Fruit fly (Drosophila melanogaster) whole organism, prepupa: Measurements from ENCODE around the gene Sema1a.

Experiments used
- Blimp-1 ChIP-seq: fragments of 200-800 bp; sonication (Bioruptor generic); optimal IDR thresholded peaks from 3 replicates; lab custom pipeline; 2017; ENCODE audit warnings: missing biosample characterization, missing genetic modification characterization, mild to moderate bottlenecking, moderate library complexity, missing genetic modification reagents
- CG10631 ChIP-seq: fragments of 200-800 bp; sonication (Bioruptor generic); optimal IDR thresholded peaks from 2 replicates; lab custom pipeline; 2016; ENCODE audit warnings: missing biosample characterization, missing genetic modification characterization
- CG11762 ChIP-seq: fragments of 200-800 bp; sonication (Bioruptor generic); optimal IDR thresholded peaks from 3 replicates; lab custom pipeline; 2016; ENCODE audit warnings: missing biosample characterization, missing genetic modification characterization; ENCODE audit not compliant: insufficient read depth
- CG15336 ChIP-seq: fragments of 200-800 bp; sonication (Bioruptor generic); IDR thresholded peaks from 2 replicates; pipeline ENCODE4 v1.3.6; 2022; ENCODE audit warnings: missing biosample characterization, missing genetic modification characterization
- CG1621 ChIP-seq: fragments of 200-800 bp; sonication (Bioruptor generic); optimal IDR thresholded peaks from 3 replicates; lab custom pipeline; 2018; ENCODE audit warnings: missing biosample characterization, mild to moderate bottlenecking, missing genetic modification characterization
- CG31627 ChIP-seq: fragments of 200-800 bp; sonication (Bioruptor generic); optimal IDR thresholded peaks from 3 replicates; lab custom pipeline; 2016; ENCODE audit warnings: missing biosample characterization, missing genetic modification characterization
- CG3919 ChIP-seq: fragments of 200-800 bp; sonication (Bioruptor generic); optimal IDR thresholded peaks from 3 replicates; lab custom pipeline; 2016; ENCODE audit warnings: missing biosample characterization, missing genetic modification characterization
- CG6163 ChIP-seq: fragments of 200-800 bp; sonication (Bioruptor generic); IDR thresholded peaks from 3 replicates; pipeline ENCODE4 v1.3.6; 2022; ENCODE audit warnings: missing biosample characterization, missing genetic modification characterization
- CG6276 ChIP-seq: fragments of 200-800 bp; sonication (Bioruptor generic); optimal IDR thresholded peaks from 2 replicates; lab custom pipeline; 2017; ENCODE audit warnings: missing biosample characterization, mild to moderate bottlenecking, missing genetic modification characterization
- CG6792 ChIP-seq: fragments of 200-800 bp; sonication (Bioruptor generic); optimal IDR thresholded peaks from 3 replicates; lab custom pipeline; 2016; ENCODE audit warnings: missing biosample characterization, missing genetic modification characterization
- CG6808 ChIP-seq: fragments of 200-800 bp; sonication (Bioruptor generic); optimal IDR thresholded peaks from 3 replicates; lab custom pipeline; 2017; ENCODE audit warnings: missing biosample characterization, missing genetic modification characterization, mild to moderate bottlenecking, moderate library complexity, missing genetic modification reagents
- CG6854 ChIP-seq: fragments of 200-800 bp; sonication (Bioruptor generic); optimal IDR thresholded peaks from 2 replicates; lab custom pipeline; 2017; ENCODE audit warnings: missing biosample characterization, mild to moderate bottlenecking, missing genetic modification characterization
- CG7368 ChIP-seq: fragments of 200-800 bp; sonication (Bioruptor generic); optimal IDR thresholded peaks from 3 replicates; lab custom pipeline; 2016; ENCODE audit warnings: missing biosample characterization, missing genetic modification characterization
- CG8119 ChIP-seq: fragments of 200-800 bp; sonication (Bioruptor generic); IDR thresholded peaks from 3 replicates; pipeline ENCODE4 v1.3.6; 2022; ENCODE audit warnings: missing biosample characterization, missing genetic modification characterization
- Eip75B ChIP-seq: fragments of 200-800 bp; sonication (Bioruptor generic); optimal IDR thresholded peaks from 3 replicates; lab custom pipeline; 2016; ENCODE audit warnings: missing biosample characterization, missing genetic modification characterization
- Eip78C ChIP-seq: fragments of 200-800 bp; sonication (Bioruptor generic); peaks from one replicate; lab custom pipeline; 2016; ENCODE audit warnings: missing biosample characterization, missing genetic modification characterization
- Eip93F ChIP-seq: fragments of 200-800 bp; sonication (Bioruptor generic); optimal IDR thresholded peaks from 2 replicates; lab custom pipeline; 2016; ENCODE audit warnings: missing biosample characterization, mild to moderate bottlenecking, missing genetic modification characterization
- Ets21C ChIP-seq: fragments of 200-800 bp; sonication (Bioruptor generic); optimal IDR thresholded peaks from 3 replicates; lab custom pipeline; 2016; ENCODE audit warnings: missing biosample characterization, missing genetic modification characterization
- Gug ChIP-seq: fragments of 200-800 bp; sonication (Bioruptor generic); IDR thresholded peaks from 2 replicates; pipeline ENCODE4 v1.3.6; 2022; ENCODE audit warnings: missing biosample characterization, missing genetic modification characterization
- Hr39 ChIP-seq: fragments of 200-800 bp; sonication (Bioruptor generic); optimal IDR thresholded peaks from 2 replicates; lab custom pipeline; 2016; ENCODE audit warnings: missing biosample characterization, missing genetic modification characterization
- Lpt ChIP-seq: fragments of 200-800 bp; sonication (Bioruptor generic); optimal IDR thresholded peaks from 3 replicates; lab custom pipeline; 2016; ENCODE audit warnings: missing biosample characterization, missing genetic modification characterization
- Smox ChIP-seq: fragments of 200-800 bp; sonication (Bioruptor generic); optimal IDR thresholded peaks from 3 replicates; lab custom pipeline; 2016; ENCODE audit warnings: missing biosample characterization, missing genetic modification characterization
- acj6 ChIP-seq: fragments of 200-800 bp; sonication (Bioruptor generic); optimal IDR thresholded peaks from 3 replicates; lab custom pipeline; 2016; ENCODE audit warnings: missing biosample characterization, missing genetic modification characterization
- dsx ChIP-seq: fragments of 200-800 bp; optimal IDR thresholded peaks from 3 replicates; lab custom pipeline; 2019; ENCODE audit warnings: missing biosample characterization, mild to moderate bottlenecking, missing genetic modification characterization, moderate library complexity; ENCODE audit not compliant: poor library complexity, severe bottlenecking
- esn ChIP-seq: fragments of 200-800 bp; sonication (Bioruptor generic); optimal IDR thresholded peaks from 2 replicates; lab custom pipeline; 2016; ENCODE audit warnings: missing biosample characterization, mild to moderate bottlenecking, missing genetic modification characterization, moderate library complexity
- fd85E ChIP-seq: fragments of 200-800 bp; sonication (Bioruptor generic); optimal IDR thresholded peaks from 3 replicates; lab custom pipeline; 2016; ENCODE audit warnings: missing biosample characterization, missing genetic modification characterization
- fkh ChIP-seq: fragments of 200-800 bp; sonication (Bioruptor generic); optimal IDR thresholded peaks from 3 replicates; lab custom pipeline; 2017; ENCODE audit warnings: missing biosample characterization, mild to moderate bottlenecking, missing genetic modification characterization, moderate library complexity
- lz ChIP-seq: fragments of 200-800 bp; sonication (Bioruptor generic); optimal IDR thresholded peaks from 3 replicates; lab custom pipeline; 2016; ENCODE audit warnings: missing biosample characterization, missing genetic modification characterization
- net ChIP-seq: fragments of 200-800 bp; sonication (Bioruptor generic); optimal IDR thresholded peaks from 3 replicates; lab custom pipeline; 2016; ENCODE audit warnings: missing biosample characterization, missing genetic modification characterization
- salr ChIP-seq, 2 experiments: fragments of 200-800 bp; sonication (Bioruptor generic); optimal IDR thresholded peaks; 3 replicates each; lab custom pipeline; 2016 to 2018; ENCODE audit warnings: missing biosample characterization in 2 of 2, missing genetic modification characterization in 2 of 2, mild to moderate bottlenecking in 1 of 2
- spab ChIP-seq: fragments of 200-800 bp; sonication (Bioruptor generic); optimal IDR thresholded peaks from 2 replicates; lab custom pipeline; 2017; ENCODE audit warnings: missing biosample characterization, mild to moderate bottlenecking, missing genetic modification characterization, missing genetic modification reagents
- ss ChIP-seq, 2 experiments: fragments of 200-800 bp; sonication (Bioruptor generic); optimal IDR thresholded peaks; 2 replicates in 1 of 2; 3 replicates in 1 of 2; lab custom pipeline; 2017 to 2018; ENCODE audit warnings: mild to moderate bottlenecking in 2 of 2, missing biosample characterization in 2 of 2, missing genetic modification characterization in 2 of 2, moderate library complexity in 1 of 2
- svp ChIP-seq: fragments of 200-800 bp; sonication (Bioruptor generic); peaks from one replicate; lab custom pipeline; 2016; ENCODE audit warnings: missing biosample characterization, missing genetic modification characterization
- topi ChIP-seq: fragments of 200-800 bp; sonication (Bioruptor generic); optimal IDR thresholded peaks from 3 replicates; lab custom pipeline; 2016; ENCODE audit warnings: missing biosample characterization, missing genetic modification characterization
- vri ChIP-seq: fragments of 200-800 bp; sonication (Bioruptor generic); optimal IDR thresholded peaks from 3 replicates; lab custom pipeline; 2016; ENCODE audit warnings: missing biosample characterization, mild to moderate bottlenecking, missing genetic modification characterization

The Sema1a gene

DNA sequence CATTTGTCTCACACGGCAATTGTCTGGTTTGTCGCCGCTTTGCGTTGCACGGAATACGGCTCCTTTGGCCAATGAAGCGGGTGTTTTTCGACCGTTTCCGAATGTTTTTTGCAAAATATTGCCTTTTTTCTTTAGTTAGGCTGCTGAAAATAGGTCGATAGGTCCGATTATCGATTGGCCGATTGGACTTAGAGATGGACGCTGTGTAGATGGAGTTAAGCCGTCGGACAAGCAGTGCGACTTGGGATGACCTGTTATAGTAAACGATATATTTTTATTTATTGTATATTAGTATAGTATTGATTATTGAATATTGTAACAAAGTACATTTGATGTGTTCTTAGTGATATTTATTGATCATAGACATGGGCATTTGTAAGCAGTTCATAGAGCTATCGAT is 13.6 kb upstream of the Sema1a start, which contains the start of the genes lmgA and lmgB (continued):
- peak; percentile 20 for TF ChIP-seq CG1621
- TF ChIP-seq lz = no peak
- no peak for TF ChIP-seq salr (GFP tag; optimal IDR thresholded peaks at IDR 0.05; lab: Kevin White, UChicago)
- TF ChIP-seq fd85E = no peak
- TF ChIP-seq CG6854 (GFP tag; lab: Kevin White, UChicago) = no peak
- peak; percentile 39 for TF ChIP-seq acj6
- no peak for TF ChIP-seq topi (GFP tag; lab: Kevin White, UChicago)
- no peak for TF ChIP-seq CG6276 (GFP tag; lab: Kevin White, UChicago)
- no peak for TF ChIP-seq ss (GFP tag; optimal IDR thresholded peaks at IDR 0.05; lab: Kevin White, UChicago)
- no peak for TF ChIP-seq net
- peak; percentile 58 for TF ChIP-seq CG10631 (GFP tag; lab: Kevin White, UChicago)
- peak; percentile 3 for TF ChIP-seq Hr39 (GFP tag; lab: Kevin White, UChicago)
- no peak for TF ChIP-seq Ets21C (GFP tag; lab: Kevin White, UChicago)
- TF ChIP-seq fkh = no peak
- TF ChIP-seq esn (GFP tag; lab: Kevin White, UChicago) = peak; percentile 39
- TF ChIP-seq Lpt (GFP tag; lab: Kevin White, UChicago) = no peak
- TF ChIP-seq Gug (GFP tag; lab: Robert Waterston, UW) = no peak
- no peak for TF ChIP-seq CG6792 (GFP tag; lab: Kevin White, UChicago)
- peak; percentile 74 for TF ChIP-seq Eip75B (GFP tag; lab: Kevin White, UChicago)
- TF ChIP-seq vri (GFP tag; lab: Kevin White, UChicago) = no peak
- TF ChIP-seq CG11762 (GFP tag; lab: Kevin White, UChicago) = no peak
- no peak for TF ChIP-seq spab
- TF ChIP-seq svp (GFP tag; lab: Kevin White, UChicago) = no peak
- TF ChIP-seq CG31627 (GFP tag; lab: Kevin White, UChicago) = peak; percentile 20

dm6 chr2L:8528951-8529430 is 13.0 kb upstream of the Sema1a start, which contains the start of gene CG17834:
Gene CG17834, plus strand, starts transcription at chr2L:8529141.
- peak; percentile 82 for TF ChIP-seq CG6854 (GFP tag; lab: Kevin White, UChicago)
- TF ChIP-seq Eip78C (GFP tag; lab: Kevin White, UChicago) = peak; percentile 70
- peak; percentile 6 for TF ChIP-seq CG6808 (GFP tag; lab: Kevin White, UChicago)
- TF ChIP-seq CG6276 (GFP tag; lab: Kevin White, UChicago) = peak; percentile 3
- TF ChIP-seq CG6163 (GFP tag; lab: Robert Waterston, UW) = peak; percentile 68; the same call in 2 of the 3 replicates
- TF ChIP-seq Smox (GFP tag; lab: Kevin White, UChicago) = no peak
- TF ChIP-seq CG3919 (GFP tag; lab: Kevin White, UChicago) = no peak
- TF ChIP-seq CG7368 (GFP tag; lab: Kevin White, UChicago) = no peak
- TF ChIP-seq esn (GFP tag; lab: Kevin White, UChicago) = peak; percentile 11
- TF ChIP-seq vri (GFP tag; lab: Kevin White, UChicago) = peak; percentile 16
- TF ChIP-seq spab = no peak
- 0 out of 2 replicates have a peak, but pooled peaks have one; percentile 15 for TF ChIP-seq CG15336 (GFP tag; lab: Robert Waterston, UW)
- TF ChIP-seq svp (GFP tag; lab: Kevin White, UChicago) = peak; percentile 86
- no peak for TF ChIP-seq Eip93F
- TF ChIP-seq net = peak; percentile 32
- no peak for TF ChIP-seq dsx (GFP tag; lab: Kevin White, UChicago)
- TF ChIP-seq CG8119 (GFP tag; lab: Robert Waterston, UW) = peak; percentile 50; the same call in 2 of the 3 replicates
- TF ChIP-seq CG1621 = peak; percentile 25
- TF ChIP-seq Lpt (GFP tag; lab: Kevin White, UChicago) = no peak
- no peak; the same call in 1 of the 2 replicates for TF ChIP-seq Gug (GFP tag; lab: Robert Waterston, UW)
- peak; percentile 13 to 41 for TF ChIP-seq ss (GFP tag; optimal IDR thresholded peaks at IDR 0.05; lab: Kevin White, UChicago)
- TF ChIP-seq Blimp-1 (GFP tag; lab: Kevin White, UChicago) = peak; percentile 68

DNA sequence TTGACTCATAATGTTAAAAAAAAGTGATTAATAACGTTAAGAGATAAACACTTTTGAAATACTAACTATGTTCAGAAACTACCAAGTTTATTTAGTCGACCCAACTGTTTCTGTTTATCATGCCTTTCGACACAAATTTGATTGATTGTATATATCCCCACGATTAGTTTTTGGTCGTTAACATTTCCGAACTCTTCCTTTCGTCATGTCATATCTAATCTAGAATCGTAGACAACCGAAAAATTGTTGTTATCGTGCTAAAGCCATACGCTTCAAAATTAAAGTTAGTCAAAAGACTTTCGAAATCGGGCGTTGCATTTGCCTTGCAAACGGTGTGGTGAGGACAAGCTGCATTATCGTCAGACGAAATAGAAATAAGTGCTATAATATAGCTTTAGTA is 11.8 kb upstream of the Sema1a start:
- TF ChIP-seq CG6276 (GFP tag; lab: Kevin White, UChicago) (no peak), vri (GFP tag; lab: Kevin White, UChicago) (peak; percentile 42)
